Fruit fly (Drosophila melanogaster): ENCODE data around the gene Tpi.

Tpi gene

dm6 chr3R:30153864-30154263, 19.5 kb upstream of the Tpi start (continued):
- no peak for TF ChIP-seq Mrtf (GFP tag; IDR thresholded peaks at IDR 0.05)
- TF ChIP-seq Adf1 (GFP tag; IDR thresholded peaks at IDR 0.05) = no peak
- no peak for TF ChIP-seq CG9215 (GFP tag; IDR thresholded peaks at IDR 0.05)
- TF ChIP-seq lilli (GFP tag; optimal IDR thresholded peaks at IDR 0.05) = no peak
- TF ChIP-seq onecut (GFP tag; IDR thresholded peaks at IDR 0.05) = no peak
- TF ChIP-seq CG7928 (GFP tag; optimal IDR thresholded peaks at IDR 0.05) = no peak
- TF ChIP-seq dati (GFP tag; IDR thresholded peaks at IDR 0.05) = no peak
- TF ChIP-seq kni (GFP tag; optimal IDR thresholded peaks at IDR 0.05) = no peak
- TF ChIP-seq ash1 (GFP tag; optimal IDR thresholded peaks at IDR 0.05) = no peak
- TF ChIP-seq CG10565 (GFP tag; optimal IDR thresholded peaks at IDR 0.05) = no peak
- peak; percentile 30; the same call in 1 of the 3 replicates for TF ChIP-seq HLH4C (GFP tag; IDR thresholded peaks at IDR 0.05; ENCODE audit: partially characterized antibody)
- TF ChIP-seq CG10979 (tag; optimal IDR thresholded peaks at IDR 0.05) = no peak
- TF ChIP-seq CG6654 (GFP tag; optimal IDR thresholded peaks at IDR 0.05) = peak; percentile 98
- TF ChIP-seq CG8281 (tag; optimal IDR thresholded peaks at IDR 0.05) = no peak
- TF ChIP-seq Sry-δ (GFP tag; optimal IDR thresholded peaks at IDR 0.05) = no peak
- TF ChIP-seq Dref (GFP tag; IDR thresholded peaks at IDR 0.05) = no peak
- TF ChIP-seq lola (GFP tag; optimal IDR thresholded peaks at IDR 0.05) = no peak
- no peak for TF ChIP-seq gfzf (GFP tag; optimal IDR thresholded peaks at IDR 0.05)
- TF ChIP-seq pho (GFP tag; optimal IDR thresholded peaks at IDR 0.05) = no peak
- no peak for TF ChIP-seq slp2 (GFP tag; optimal IDR thresholded peaks at IDR 0.05)
- no peak for TF ChIP-seq CG34376 (GFP tag; optimal IDR thresholded peaks at IDR 0.05)
- TF ChIP-seq CG2678 (tag; optimal IDR thresholded peaks at IDR 0.05) = no peak
- no peak for TF ChIP-seq jumu (GFP tag; optimal IDR thresholded peaks at IDR 0.05)
- TF ChIP-seq CG8359 (GFP tag; optimal IDR thresholded peaks at IDR 0.05; ENCODE audit: borderline replicate concordance) = no peak
- no peak for TF ChIP-seq hbn (GFP tag; IDR thresholded peaks at IDR 0.05; ENCODE audit: partially characterized antibody)
- TF ChIP-seq danr (GFP tag; IDR thresholded peaks at IDR 0.05) = no peak
- no peak for TF ChIP-seq CG10267 (tag; optimal IDR thresholded peaks at IDR 0.05)
- TF ChIP-seq D19A (tag; optimal IDR thresholded peaks at IDR 0.05) = no peak
- TF ChIP-seq sug (tag; optimal IDR thresholded peaks at IDR 0.05) = no peak
- TF ChIP-seq CG1024 (GFP tag; IDR thresholded peaks at IDR 0.05) = no peak
- TF ChIP-seq fu2 (GFP tag; optimal IDR thresholded peaks at IDR 0.05) = no peak
- TF ChIP-seq Eip74EF (GFP tag; optimal IDR thresholded peaks at IDR 0.05) = peak in 1 of 2 experiments; percentile 46
- no peak for TF ChIP-seq CG11723 (GFP tag; optimal IDR thresholded peaks at IDR 0.05)
- no peak for TF ChIP-seq Mad (GFP tag; optimal IDR thresholded peaks at IDR 0.05)
- peak; percentile 90 for TF ChIP-seq CG2199 (GFP tag; IDR thresholded peaks at IDR 0.05)
- no peak for TF ChIP-seq CG10431 (GFP tag; optimal IDR thresholded peaks at IDR 0.05)
- no peak for TF ChIP-seq fd96Cb (tag; optimal IDR thresholded peaks at IDR 0.05)
- TF ChIP-seq peb (GFP tag; IDR thresholded peaks at IDR 0.05) = no peak
- TF ChIP-seq CG11456 (GFP tag; IDR thresholded peaks at IDR 0.05) = no peak
- TF ChIP-seq GATAe (GFP tag; conservative IDR thresholded peaks at IDR 0.05) = no peak
- TF ChIP-seq Sry-β (GFP tag; optimal IDR thresholded peaks at IDR 0.05) = no peak
- peak; percentile 16; the same call in 1 of the 2 replicates for TF ChIP-seq MBD-R2 (GFP tag; IDR thresholded peaks at IDR 0.05)
- peak; percentile 14; the same call in 1 of the 3 replicates for TF ChIP-seq knrl (GFP tag; IDR thresholded peaks at IDR 0.05; ENCODE audit: partially characterized antibody)
- TF ChIP-seq Nf-YC (tag; optimal IDR thresholded peaks at IDR 0.05) = no peak
- no peak for TF ChIP-seq croc (GFP tag; conservative IDR thresholded peaks at IDR 0.05)
- no peak for TF ChIP-seq CG15479 (GFP tag; optimal IDR thresholded peaks at IDR 0.05)
- peak; percentile 33; the same call in 1 of the 3 replicates for TF ChIP-seq Opbp (GFP tag; IDR thresholded peaks at IDR 0.05; ENCODE audit: partially characterized antibody)
- no peak for TF ChIP-seq CG10462 (GFP tag; optimal IDR thresholded peaks at IDR 0.05)
- peak; percentile 53 for TF ChIP-seq CTCF (GFP tag; optimal IDR thresholded peaks at IDR 0.05)
- TF ChIP-seq Bgb (GFP tag; IDR thresholded peaks at IDR 0.05; ENCODE audit: partially characterized antibody) = no peak
- no peak for TF ChIP-seq CG15696 (tag; optimal IDR thresholded peaks at IDR 0.05)
